Fruit fly (Drosophila melanogaster) whole organism, embryonic: ENCODE measurements around the gene CG1233.
A peak's percentile ranks its signal among the peaks of the same experiment; 100 is the strongest.

ENCODE experiments used
- Atf-2 ChIP-seq: fragments of 200-800 bp; sonication (Bioruptor generic); optimal IDR thresholded peaks from 2 replicates; lab custom pipeline; 2016; ENCODE audit warnings: missing biosample characterization, missing genetic modification characterization
- Bteb2 ChIP-seq: fragments of 200-800 bp; sonication (Bioruptor generic); optimal IDR thresholded peaks from 2 replicates; lab custom pipeline; 2016; ENCODE audit warnings: missing biosample characterization, missing genetic modification characterization
- CG10654 ChIP-seq: fragments of 200-800 bp; sonication (Bioruptor generic); optimal IDR thresholded peaks from 2 replicates; lab custom pipeline; 2016; ENCODE audit warnings: missing biosample characterization, missing genetic modification characterization
- CG11093 ChIP-seq: fragments of 200-800 bp; sonication (Bioruptor generic); IDR thresholded peaks from 3 replicates; pipeline ENCODE4 v1.3.6; 2022; ENCODE audit warnings: missing biosample characterization, missing genetic modification characterization
- CG11247 ChIP-seq: fragments of 200-800 bp; sonication (Bioruptor generic); IDR thresholded peaks from 2 replicates; pipeline ENCODE4 v1.3.6; 2022; ENCODE audit warnings: missing biosample characterization, missing genetic modification characterization
- CG14667 ChIP-seq: fragments of 200-800 bp; sonication (Bioruptor generic); IDR thresholded peaks from 2 replicates; pipeline ENCODE4 v1.3.6; 2022; ENCODE audit warnings: missing biosample characterization, missing genetic modification characterization
- CG17361 ChIP-seq: fragments of 200-800 bp; sonication (Bioruptor generic); IDR thresholded peaks from 3 replicates; pipeline ENCODE4 v1.3.6; 2022; ENCODE audit warnings: missing biosample characterization, missing genetic modification characterization
- CG1832 ChIP-seq: fragments of 200-800 bp; sonication (Bioruptor generic); optimal IDR thresholded peaks from 2 replicates; lab custom pipeline; 2017; ENCODE audit warnings: missing biosample characterization, mild to moderate bottlenecking, missing genetic modification characterization, inconsistent platforms
- CG18599 ChIP-seq: fragments of 200-800 bp; sonication (Bioruptor generic); optimal IDR thresholded peaks from 3 replicates; lab custom pipeline; 2017; ENCODE audit warnings: missing biosample characterization, missing genetic modification characterization, mild to moderate bottlenecking, moderate library complexity, missing genetic modification reagents
- CG2678 ChIP-seq: fragments of 200-800 bp; sonication (Bioruptor generic); optimal IDR thresholded peaks from 3 replicates; lab custom pipeline; 2019; ENCODE audit warnings: missing biosample characterization, mild to moderate bottlenecking, missing genetic modification characterization, moderate library complexity
- CG4404 ChIP-seq: fragments of 200-800 bp; sonication (Bioruptor generic); IDR thresholded peaks from 2 replicates; pipeline ENCODE4 v1.3.6; 2022; ENCODE audit warnings: missing biosample characterization, missing genetic modification characterization
- CG6175 ChIP-seq: fragments of 200-800 bp; sonication (Bioruptor generic); IDR thresholded peaks from 3 replicates; pipeline ENCODE4 v1.3.6; 2022; ENCODE audit warnings: missing biosample characterization, missing genetic modification characterization
- CG7357 ChIP-seq: fragments of 200-800 bp; sonication (Bioruptor generic); IDR thresholded peaks from 3 replicates; pipeline ENCODE4 v1.3.6; 2022; ENCODE audit warnings: missing biosample characterization, missing genetic modification characterization
- CG7928 ChIP-seq: fragments of 200-800 bp; sonication (Bioruptor generic); optimal IDR thresholded peaks from 2 replicates; lab custom pipeline; 2017; ENCODE audit warnings: missing biosample characterization, mild to moderate bottlenecking, missing genetic modification characterization
- CG7987 ChIP-seq: fragments of 200-800 bp; sonication (Bioruptor generic); optimal IDR thresholded peaks from 2 replicates; lab custom pipeline; 2018; ENCODE audit warnings: missing biosample characterization, mild to moderate bottlenecking, missing genetic modification characterization, moderate library complexity
- CG8388 ChIP-seq: fragments of 200-800 bp; sonication (Bioruptor generic); optimal IDR thresholded peaks from 2 replicates; lab custom pipeline; 2019; ENCODE audit warnings: missing biosample characterization, mild to moderate bottlenecking, missing genetic modification characterization, moderate library complexity
- CG8924 ChIP-seq: fragments of 200-800 bp; optimal IDR thresholded peaks from 3 replicates; lab custom pipeline; 2019; ENCODE audit warnings: missing biosample characterization, mild to moderate bottlenecking, missing genetic modification characterization, moderate library complexity
- CG9797 ChIP-seq: fragments of 200-800 bp; sonication (Bioruptor generic); optimal IDR thresholded peaks from 3 replicates; lab custom pipeline; 2018; ENCODE audit warnings: missing biosample characterization, mild to moderate bottlenecking, missing genetic modification characterization
- D ChIP-seq, 2 experiments: fragments of 200-800 bp in 1 of 2; fragments of >200 bp in 1 of 2; sonication (Bioruptor generic) in 1 of 2; optimal IDR thresholded peaks; 2 replicates in 1 of 2; 3 replicates in 1 of 2; lab custom pipeline; 2017; ENCODE audit warnings: mild to moderate bottlenecking in 1 of 2, missing biosample characterization in 1 of 2, missing genetic modification characterization in 1 of 2, missing genetic modification reagents in 1 of 2
- Dip2 ChIP-seq: fragments of 200-800 bp; sonication (Bioruptor generic); IDR thresholded peaks from 2 replicates; pipeline ENCODE4 v1.3.6; 2022; ENCODE audit warnings: missing biosample characterization, missing genetic modification characterization
- Doc3 ChIP-seq: fragments of 200-800 bp; sonication (Bioruptor generic); IDR thresholded peaks from 3 replicates; pipeline ENCODE4 v1.3.6; 2022; ENCODE audit warnings: missing biosample characterization, missing genetic modification characterization; ENCODE audit not compliant: partially characterized antibody
- Eip74EF ChIP-seq, 2 experiments: fragments of 200-800 bp in 1 of 2; fragments of >200 bp in 1 of 2; sonication (Bioruptor generic) in 1 of 2; optimal IDR thresholded peaks; 2 replicates each; lab custom pipeline; 2017 to 2019; ENCODE audit warnings: missing biosample characterization in 2 of 2, missing genetic modification characterization in 2 of 2, mild to moderate bottlenecking in 1 of 2, moderate library complexity in 1 of 2
- Elba2 ChIP-seq: fragments of 200-800 bp; sonication (Bioruptor generic); optimal IDR thresholded peaks from 3 replicates; lab custom pipeline; 2016; ENCODE audit warnings: missing biosample characterization, missing genetic modification characterization
- Gsc ChIP-seq: fragments of 200-800 bp; sonication (Bioruptor generic); IDR thresholded peaks from 2 replicates; pipeline ENCODE4 v1.3.6; 2022; ENCODE audit warnings: missing biosample characterization, missing genetic modification characterization
- Hr39 ChIP-seq: fragments of >200 bp; optimal IDR thresholded peaks from 2 replicates; lab custom pipeline; 2017
- NC2α ChIP-seq: fragments of 200-800 bp; sonication (Bioruptor generic); optimal IDR thresholded peaks from 2 replicates; lab custom pipeline; 2016; ENCODE audit warnings: missing biosample characterization, missing genetic modification characterization
- Sox102F ChIP-seq: fragments of 200-800 bp; sonication (Bioruptor generic); optimal IDR thresholded peaks from 2 replicates; lab custom pipeline; 2018; ENCODE audit warnings: missing biosample characterization, mild to moderate bottlenecking, missing genetic modification characterization, moderate library complexity
- Sry-β ChIP-seq: fragments of 200-800 bp; sonication (Bioruptor generic); optimal IDR thresholded peaks from 2 replicates; lab custom pipeline; 2018; ENCODE audit warnings: missing biosample characterization, mild to moderate bottlenecking, missing genetic modification characterization, moderate library complexity
- ac ChIP-seq: fragments of 200-800 bp; sonication (Bioruptor generic); optimal IDR thresholded peaks from 3 replicates; lab custom pipeline; 2017; ENCODE audit warnings: missing biosample characterization, mild to moderate bottlenecking, missing genetic modification characterization
- ap ChIP-seq: fragments of 200-800 bp; sonication (Bioruptor generic); IDR thresholded peaks from 2 replicates; pipeline ENCODE4 v1.3.6; 2022; ENCODE audit warnings: missing biosample characterization, missing genetic modification characterization
- ase ChIP-seq: fragments of 200-800 bp; sonication (Bioruptor generic); IDR thresholded peaks from 3 replicates; pipeline ENCODE4 v1.3.6; 2022; ENCODE audit warnings: missing biosample characterization, missing genetic modification characterization
- cad ChIP-seq: fragments of >200 bp; optimal IDR thresholded peaks from 2 replicates; lab custom pipeline; 2017; ENCODE audit warnings: missing biosample characterization, missing genetic modification characterization
- chinmo ChIP-seq: fragments of 200-800 bp; sonication (Bioruptor generic); IDR thresholded peaks from 4 replicates; pipeline ENCODE4 v1.3.6; 2022; ENCODE audit warnings: missing biosample characterization, missing genetic modification characterization; ENCODE audit not compliant: partially characterized antibody
- dimm ChIP-seq: fragments of 200-800 bp; sonication (Bioruptor generic); IDR thresholded peaks from 2 replicates; pipeline ENCODE4 v1.3.6; 2022; ENCODE audit warnings: missing biosample characterization, missing genetic modification characterization
- grn ChIP-seq: fragments of 200-800 bp; sonication (Bioruptor generic); optimal IDR thresholded peaks from 3 replicates; lab custom pipeline; 2017; ENCODE audit warnings: missing biosample characterization, missing genetic modification characterization
- nau ChIP-seq: fragments of 200-800 bp; sonication (Bioruptor generic); optimal IDR thresholded peaks from 3 replicates; lab custom pipeline; 2017; ENCODE audit warnings: missing biosample characterization, mild to moderate bottlenecking, missing genetic modification characterization, missing genetic modification reagents
- nmo ChIP-seq: fragments of 200-800 bp; sonication (Bioruptor generic); optimal IDR thresholded peaks from 2 replicates; lab custom pipeline; 2018; ENCODE audit warnings: missing biosample characterization, mild to moderate bottlenecking, missing genetic modification characterization, moderate library complexity
- p53 ChIP-seq: fragments of 200-800 bp; sonication (Bioruptor generic); optimal IDR thresholded peaks from 2 replicates; lab custom pipeline; 2016; ENCODE audit warnings: missing biosample characterization, missing genetic modification characterization
- phol ChIP-seq: fragments of 200-800 bp; sonication (Bioruptor generic); optimal IDR thresholded peaks from 3 replicates; lab custom pipeline; 2018; ENCODE audit warnings: missing biosample characterization, mild to moderate bottlenecking, missing genetic modification characterization, moderate library complexity
- pros ChIP-seq: fragments of 200-800 bp; sonication (Bioruptor generic); optimal IDR thresholded peaks from 3 replicates; lab custom pipeline; 2019; ENCODE audit warnings: missing biosample characterization, mild to moderate bottlenecking, missing genetic modification characterization, moderate library complexity
- run ChIP-seq: fragments of 200-800 bp; sonication (Bioruptor generic); optimal IDR thresholded peaks from 3 replicates; lab custom pipeline; 2018; ENCODE audit warnings: missing biosample characterization, mild to moderate bottlenecking, missing genetic modification characterization
- sc ChIP-seq, 3 experiments: fragments of >200 bp in 2 of 3; fragments of 200-800 bp in 1 of 3; sonication (Bioruptor generic) in 1 of 3; optimal IDR thresholded peaks; 2 replicates in 2 of 3; 3 replicates in 1 of 3; lab custom pipeline; 2017; ENCODE audit warnings: mild to moderate bottlenecking in 1 of 3, missing biosample characterization in 1 of 3, missing genetic modification characterization in 1 of 3, missing genetic modification reagents in 1 of 3
- scrt ChIP-seq: fragments of 200-800 bp; sonication (Bioruptor generic); optimal IDR thresholded peaks from 2 replicates; lab custom pipeline; 2018; ENCODE audit warnings: missing biosample characterization, mild to moderate bottlenecking, missing genetic modification characterization, moderate library complexity
- sim ChIP-seq: fragments of 200-800 bp; sonication (Bioruptor generic); IDR thresholded peaks from 2 replicates; pipeline ENCODE4 v1.3.6; 2022; ENCODE audit warnings: missing biosample characterization, missing genetic modification characterization
- stc ChIP-seq: fragments of 200-800 bp; sonication (Bioruptor generic); IDR thresholded peaks from 2 replicates; pipeline ENCODE4 v1.3.6; 2022; ENCODE audit warnings: missing biosample characterization, missing genetic modification characterization
- tup ChIP-seq: fragments of 200-800 bp; sonication (Bioruptor generic); optimal IDR thresholded peaks from 2 replicates; lab custom pipeline; 2016; ENCODE audit warnings: missing biosample characterization, mild to moderate bottlenecking, missing genetic modification characterization, moderate library complexity
- wdn ChIP-seq: fragments of 200-800 bp; sonication (Bioruptor generic); IDR thresholded peaks from 2 replicates; pipeline ENCODE4 v1.3.6; 2022; ENCODE audit warnings: missing biosample characterization, missing genetic modification characterization
- z ChIP-seq: fragments of 200-800 bp; sonication (Bioruptor generic); IDR thresholded peaks from 3 replicates; pipeline ENCODE4 v1.3.6; 2022; ENCODE audit warnings: missing biosample characterization, missing genetic modification characterization

The CG1233 gene

DNA sequence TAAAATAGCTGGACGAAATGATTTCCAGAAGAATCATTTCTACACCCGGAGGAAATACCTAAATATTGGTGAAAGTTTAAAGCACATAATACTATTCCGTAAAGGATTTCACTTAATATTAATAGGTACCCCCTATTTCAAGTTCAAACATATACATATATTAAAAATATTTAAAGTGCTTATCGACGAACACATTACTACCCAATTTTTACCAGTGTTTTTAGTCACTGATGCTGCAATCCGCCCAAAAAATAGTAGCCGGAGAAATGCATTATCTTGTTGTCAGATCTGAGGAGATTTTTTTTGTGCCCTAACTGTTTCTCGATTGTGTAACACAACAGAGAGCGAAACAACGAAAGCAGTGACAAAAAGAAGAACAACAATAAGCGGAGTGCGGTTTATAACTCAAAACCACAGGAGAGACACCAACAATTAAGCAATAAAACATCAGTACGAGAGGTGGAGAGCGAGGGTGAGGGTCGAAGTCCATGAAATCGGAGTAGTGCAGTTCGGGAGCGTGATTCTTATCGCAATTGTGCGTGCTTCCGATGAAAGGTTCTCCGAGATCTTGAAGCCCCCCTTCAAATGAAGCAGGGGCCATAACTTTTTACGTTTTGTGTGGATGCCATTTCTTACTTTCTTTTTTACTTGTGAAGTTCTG lies 19.7 kb downstream of the CG1233 start (continued):
- TF ChIP-seq CG7357 (no peak), Gsc (no peak), cad (GFP tag; lab: Kevin White, UChicago) (peak; percentile 64), nau (GFP tag; lab: Kevin White, UChicago) (no peak), wdn (GFP tag; lab: Robert Waterston, UW) (no peak), CG17361 (GFP tag; lab: Robert Waterston, UW) (peak; percentile 50; the same call in 2 of the 3 replicates), z (GFP tag; lab: Robert Waterston, UW) (no peak), Dip2 (GFP tag; lab: Robert Waterston, UW) (no peak), scrt (GFP tag; lab: Kevin White, UChicago) (no peak), ap (GFP tag; lab: Robert Waterston, UW) (no peak), Sox102F (GFP tag; lab: Kevin White, UChicago) (peak; percentile 18), Bteb2 (GFP tag; lab: Kevin White, UChicago) (no peak), chinmo (GFP tag; lab: Robert Waterston, UW) (no peak), sim (no peak), CG11247 (GFP tag; lab: Robert Waterston, UW) (no peak), CG9797 (GFP tag; lab: Kevin White, UChicago) (no peak), Eip74EF (GFP tag; optimal IDR thresholded peaks at IDR 0.05; lab: Kevin White, UChicago) (no peak), phol (tag; lab: Kevin White, UChicago) (peak; percentile 57), p53 (no peak), CG6175 (GFP tag; lab: Robert Waterston, UW) (no peak), CG8924 (tag; lab: Kevin White, UChicago) (peak; percentile 42), ase (GFP tag; lab: Robert Waterston, UW) (no peak), dimm (GFP tag; lab: Robert Waterston, UW) (no peak), ac (GFP tag; lab: Kevin White, UChicago) (no peak), tup (GFP tag; lab: Kevin White, UChicago) (no peak), sc (optimal IDR thresholded peaks at IDR 0.05; lab: Kevin White, UChicago) (no peak), sc (GFP tag; optimal IDR thresholded peaks at IDR 0.05; lab: Kevin White, UChicago) (peak; percentile 7), CG4404 (GFP tag; lab: Robert Waterston, UW) (peak; percentile 51), Doc3 (no peak), stc (GFP tag; lab: Robert Waterston, UW) (no peak), CG14667 (GFP tag; lab: Robert Waterston, UW) (no peak), Atf-2 (GFP tag; lab: Kevin White, UChicago) (no peak), CG7928 (GFP tag; lab: Kevin White, UChicago) (no peak), D (optimal IDR thresholded peaks at IDR 0.05; lab: Kevin White, UChicago) (no peak), D (GFP tag; optimal IDR thresholded peaks at IDR 0.05; lab: Kevin White, UChicago) (no peak), nmo (GFP tag; lab: Kevin White, UChicago) (peak; percentile 33), CG1832 (GFP tag; lab: Kevin White, UChicago) (no peak), CG8388 (peak; percentile 38), NC2α (no peak), CG18599 (GFP tag; lab: Kevin White, UChicago) (no peak), Elba2 (GFP tag; lab: Kevin White, UChicago) (no peak), CG2678 (tag; lab: Kevin White, UChicago) (no peak), CG11093 (GFP tag; lab: Robert Waterston, UW) (no peak), run (tag; lab: Kevin White, UChicago) (no peak), Sry-β (GFP tag; lab: Kevin White, UChicago) (no peak), grn (peak; percentile 67), CG10654 (no peak), CG7987 (no peak), Hr39 (lab: Kevin White, UChicago) (no peak), pros (GFP tag; lab: Kevin White, UChicago) (no peak)
